Fruit fly (Drosophila melanogaster) whole organism, embryonic: ENCODE results near the gene CG32647.

Experiments used
- CG10979 ChIP-seq: fragments of 200-800 bp; sonication (Bioruptor generic); optimal IDR thresholded peaks from 2 replicates; lab custom pipeline; 2018; ENCODE audit warnings: missing biosample characterization, mild to moderate bottlenecking, missing genetic modification characterization, moderate library complexity
- CG11093 ChIP-seq: fragments of 200-800 bp; sonication (Bioruptor generic); IDR thresholded peaks from 3 replicates; pipeline ENCODE4 v1.3.6; 2022; ENCODE audit warnings: missing biosample characterization, missing genetic modification characterization
- CG11456 ChIP-seq: fragments of 200-800 bp; sonication (Bioruptor generic); IDR thresholded peaks from 3 replicates; pipeline ENCODE4 v1.3.6; 2022; ENCODE audit warnings: missing biosample characterization, missing genetic modification characterization
- CG13287 ChIP-seq: fragments of 200-800 bp; sonication (Bioruptor generic); IDR thresholded peaks from 2 replicates; pipeline ENCODE4 v1.3.6; 2022; ENCODE audit warnings: missing biosample characterization, missing genetic modification characterization; ENCODE audit not compliant: partially characterized antibody
- CG13424 ChIP-seq: fragments of 200-800 bp; sonication (Bioruptor generic); optimal IDR thresholded peaks from 2 replicates; lab custom pipeline; 2019; ENCODE audit warnings: missing biosample characterization, mild to moderate bottlenecking, missing genetic modification characterization, moderate library complexity
- CG13775 ChIP-seq: fragments of 200-800 bp; sonication (Bioruptor generic); optimal IDR thresholded peaks from 3 replicates; lab custom pipeline; 2017; ENCODE audit warnings: missing biosample characterization, mild to moderate bottlenecking, missing genetic modification characterization
- CG15479 ChIP-seq: fragments of 200-800 bp; sonication (Bioruptor generic); optimal IDR thresholded peaks from 3 replicates; lab custom pipeline; 2019; ENCODE audit warnings: missing biosample characterization, mild to moderate bottlenecking, missing genetic modification characterization, moderate library complexity
- CG15696 ChIP-seq: fragments of 200-800 bp; sonication (Bioruptor generic); optimal IDR thresholded peaks from 2 replicates; lab custom pipeline; 2019; ENCODE audit warnings: missing biosample characterization, mild to moderate bottlenecking, missing genetic modification characterization, moderate library complexity
- CG3407 ChIP-seq: fragments of 200-800 bp; sonication (Bioruptor generic); optimal IDR thresholded peaks from 2 replicates; lab custom pipeline; 2018; ENCODE audit warnings: missing biosample characterization, mild to moderate bottlenecking, missing genetic modification characterization
- CG42726 ChIP-seq: fragments of 200-800 bp; sonication (Bioruptor generic); IDR thresholded peaks from 2 replicates; pipeline ENCODE4 v1.3.6; 2022; ENCODE audit warnings: missing biosample characterization, missing genetic modification characterization; ENCODE audit not compliant: partially characterized antibody
- CG4360 ChIP-seq: fragments of 200-800 bp; sonication (Bioruptor generic); IDR thresholded peaks from 2 replicates; pipeline ENCODE4 v1.3.6; 2022; ENCODE audit warnings: missing biosample characterization, missing genetic modification characterization
- CG5180 ChIP-seq: fragments of 200-800 bp; sonication (Bioruptor generic); optimal IDR thresholded peaks from 3 replicates; lab custom pipeline; 2017; ENCODE audit warnings: missing biosample characterization, missing genetic modification characterization, mild to moderate bottlenecking, moderate library complexity, missing genetic modification reagents
- CG6654 ChIP-seq: fragments of 200-800 bp; sonication (Bioruptor generic); optimal IDR thresholded peaks from 2 replicates; lab custom pipeline; 2017; ENCODE audit warnings: missing biosample characterization, mild to moderate bottlenecking, missing genetic modification characterization
- CG6689 ChIP-seq: fragments of 200-800 bp; sonication (Bioruptor generic); IDR thresholded peaks from 2 replicates; pipeline ENCODE4 v1.3.6; 2022; ENCODE audit warnings: missing biosample characterization, missing genetic modification characterization
- CG6765 ChIP-seq: fragments of 200-800 bp; sonication (Bioruptor generic); optimal IDR thresholded peaks from 3 replicates; lab custom pipeline; 2017; ENCODE audit warnings: missing biosample characterization, mild to moderate bottlenecking, missing genetic modification characterization
- Deaf1 ChIP-seq: fragments of 200-800 bp; optimal IDR thresholded peaks from 3 replicates; lab custom pipeline; 2019; ENCODE audit warnings: missing biosample characterization, mild to moderate bottlenecking, missing genetic modification characterization, moderate library complexity
- Dip3 ChIP-seq: fragments of 200-800 bp; sonication (Bioruptor generic); optimal IDR thresholded peaks from 3 replicates; lab custom pipeline; 2016; ENCODE audit warnings: missing biosample characterization, missing genetic modification characterization
- Dref ChIP-seq: fragments of 200-800 bp; sonication (Bioruptor generic); IDR thresholded peaks from 2 replicates; pipeline ENCODE4 v1.3.6; 2022; ENCODE audit warnings: missing biosample characterization, missing genetic modification characterization
- HLHmδ ChIP-seq: fragments of 200-800 bp; sonication (Bioruptor generic); optimal IDR thresholded peaks from 2 replicates; lab custom pipeline; 2018; ENCODE audit warnings: missing biosample characterization, mild to moderate bottlenecking, missing genetic modification characterization, moderate library complexity
- Mes4 ChIP-seq: fragments of 200-800 bp; sonication (Bioruptor generic); optimal IDR thresholded peaks from 2 replicates; lab custom pipeline; 2016; ENCODE audit warnings: missing biosample characterization, missing genetic modification characterization
- Opbp ChIP-seq: fragments of 200-800 bp; sonication (Bioruptor generic); IDR thresholded peaks from 3 replicates; pipeline ENCODE4 v1.3.6; 2022; ENCODE audit warnings: missing biosample characterization, missing genetic modification characterization; ENCODE audit not compliant: partially characterized antibody
- Ptx1 ChIP-seq: fragments of 200-800 bp; sonication (Bioruptor generic); IDR thresholded peaks from 2 replicates; pipeline ENCODE4 v1.3.6; 2022; ENCODE audit warnings: missing biosample characterization, missing genetic modification characterization
- Sox102F ChIP-seq: fragments of 200-800 bp; sonication (Bioruptor generic); optimal IDR thresholded peaks from 2 replicates; lab custom pipeline; 2018; ENCODE audit warnings: missing biosample characterization, mild to moderate bottlenecking, missing genetic modification characterization, moderate library complexity
- Usf ChIP-seq: fragments of 200-800 bp; sonication (Bioruptor generic); optimal IDR thresholded peaks from 2 replicates; lab custom pipeline; 2017; ENCODE audit warnings: missing genotype, missing biosample characterization, missing genetic modification characterization
- Xrp1 ChIP-seq: fragments of 200-800 bp; sonication (Bioruptor generic); IDR thresholded peaks from 2 replicates; pipeline ENCODE4 v1.3.6; 2022; ENCODE audit warnings: missing biosample characterization, missing genetic modification characterization
- ac ChIP-seq: fragments of 200-800 bp; sonication (Bioruptor generic); optimal IDR thresholded peaks from 3 replicates; lab custom pipeline; 2017; ENCODE audit warnings: missing biosample characterization, mild to moderate bottlenecking, missing genetic modification characterization
- ash1 ChIP-seq: fragments of 200-800 bp; sonication (Bioruptor generic); optimal IDR thresholded peaks from 2 replicates; lab custom pipeline; 2018; ENCODE audit warnings: missing biosample characterization, mild to moderate bottlenecking, missing genetic modification characterization
- ato ChIP-seq: fragments of 200-800 bp; sonication (Bioruptor generic); IDR thresholded peaks from 2 replicates; pipeline ENCODE4 v1.3.6; 2022; ENCODE audit warnings: missing biosample characterization, missing genetic modification characterization; ENCODE audit not compliant: partially characterized antibody
- crp ChIP-seq, 2 experiments: fragments of 200-800 bp; sonication (Bioruptor generic); optimal IDR thresholded peaks; 2 replicates in 1 of 2; 3 replicates in 1 of 2; lab custom pipeline; 2017; ENCODE audit warnings: missing biosample characterization in 2 of 2, missing genetic modification characterization in 2 of 2, mild to moderate bottlenecking in 1 of 2, moderate library complexity in 1 of 2
- cwo ChIP-seq: fragments of 200-800 bp; sonication (Bioruptor generic); optimal IDR thresholded peaks from 3 replicates; lab custom pipeline; 2017; ENCODE audit warnings: missing biosample characterization, missing genetic modification characterization, mild to moderate bottlenecking, moderate library complexity, missing genetic modification reagents
- dimm ChIP-seq: fragments of 200-800 bp; sonication (Bioruptor generic); IDR thresholded peaks from 2 replicates; pipeline ENCODE4 v1.3.6; 2022; ENCODE audit warnings: missing biosample characterization, missing genetic modification characterization
- dmrt11E ChIP-seq: fragments of 200-800 bp; sonication (Bioruptor generic); optimal IDR thresholded peaks from 3 replicates; lab custom pipeline; 2018; ENCODE audit warnings: missing biosample characterization, mild to moderate bottlenecking, missing genetic modification characterization, moderate library complexity
- dysf ChIP-seq: fragments of 200-800 bp; sonication (Bioruptor generic); IDR thresholded peaks from 3 replicates; pipeline ENCODE4 v1.3.6; 2022; ENCODE audit warnings: missing biosample characterization, missing genetic modification characterization
- ftz-f1 ChIP-seq: fragments of 200-800 bp; sonication (Bioruptor generic); optimal IDR thresholded peaks from 2 replicates; lab custom pipeline; 2016; ENCODE audit warnings: missing biosample characterization, missing genetic modification characterization
- ken ChIP-seq: fragments of 200-800 bp; sonication (Bioruptor generic); IDR thresholded peaks from 3 replicates; pipeline ENCODE4 v1.3.6; 2022; ENCODE audit warnings: missing biosample characterization, missing genetic modification characterization
- phol ChIP-seq: fragments of 200-800 bp; sonication (Bioruptor generic); optimal IDR thresholded peaks from 3 replicates; lab custom pipeline; 2018; ENCODE audit warnings: missing biosample characterization, mild to moderate bottlenecking, missing genetic modification characterization, moderate library complexity
- rib ChIP-seq: fragments of 200-800 bp; sonication (Bioruptor generic); IDR thresholded peaks from 2 replicates; pipeline ENCODE4 v1.3.6; 2022; ENCODE audit warnings: missing biosample characterization, missing genetic modification characterization
- row ChIP-seq: fragments of 200-800 bp; sonication (Bioruptor generic); IDR thresholded peaks from 3 replicates; pipeline ENCODE4 v1.3.6; 2022; ENCODE audit warnings: missing biosample characterization, missing genetic modification characterization
- run ChIP-seq: fragments of 200-800 bp; sonication (Bioruptor generic); optimal IDR thresholded peaks from 3 replicates; lab custom pipeline; 2018; ENCODE audit warnings: missing biosample characterization, mild to moderate bottlenecking, missing genetic modification characterization
- sima ChIP-seq: fragments of 200-800 bp; sonication (Bioruptor generic); optimal IDR thresholded peaks from 2 replicates; lab custom pipeline; 2016; ENCODE audit warnings: missing biosample characterization, missing genetic modification characterization
- sob ChIP-seq: fragments of 200-800 bp; sonication (Bioruptor generic); IDR thresholded peaks from 2 replicates; pipeline ENCODE4 v1.3.6; 2022; ENCODE audit warnings: missing biosample characterization, missing genetic modification characterization
- sug ChIP-seq: fragments of 200-800 bp; optimal IDR thresholded peaks from 2 replicates; lab custom pipeline; 2019; ENCODE audit warnings: missing biosample characterization, mild to moderate bottlenecking, missing genetic modification characterization, moderate library complexity
- tup ChIP-seq: fragments of 200-800 bp; sonication (Bioruptor generic); optimal IDR thresholded peaks from 2 replicates; lab custom pipeline; 2016; ENCODE audit warnings: missing biosample characterization, mild to moderate bottlenecking, missing genetic modification characterization, moderate library complexity
- z ChIP-seq: fragments of 200-800 bp; sonication (Bioruptor generic); IDR thresholded peaks from 3 replicates; pipeline ENCODE4 v1.3.6; 2022; ENCODE audit warnings: missing biosample characterization, missing genetic modification characterization

The CG32647 gene

DNA sequence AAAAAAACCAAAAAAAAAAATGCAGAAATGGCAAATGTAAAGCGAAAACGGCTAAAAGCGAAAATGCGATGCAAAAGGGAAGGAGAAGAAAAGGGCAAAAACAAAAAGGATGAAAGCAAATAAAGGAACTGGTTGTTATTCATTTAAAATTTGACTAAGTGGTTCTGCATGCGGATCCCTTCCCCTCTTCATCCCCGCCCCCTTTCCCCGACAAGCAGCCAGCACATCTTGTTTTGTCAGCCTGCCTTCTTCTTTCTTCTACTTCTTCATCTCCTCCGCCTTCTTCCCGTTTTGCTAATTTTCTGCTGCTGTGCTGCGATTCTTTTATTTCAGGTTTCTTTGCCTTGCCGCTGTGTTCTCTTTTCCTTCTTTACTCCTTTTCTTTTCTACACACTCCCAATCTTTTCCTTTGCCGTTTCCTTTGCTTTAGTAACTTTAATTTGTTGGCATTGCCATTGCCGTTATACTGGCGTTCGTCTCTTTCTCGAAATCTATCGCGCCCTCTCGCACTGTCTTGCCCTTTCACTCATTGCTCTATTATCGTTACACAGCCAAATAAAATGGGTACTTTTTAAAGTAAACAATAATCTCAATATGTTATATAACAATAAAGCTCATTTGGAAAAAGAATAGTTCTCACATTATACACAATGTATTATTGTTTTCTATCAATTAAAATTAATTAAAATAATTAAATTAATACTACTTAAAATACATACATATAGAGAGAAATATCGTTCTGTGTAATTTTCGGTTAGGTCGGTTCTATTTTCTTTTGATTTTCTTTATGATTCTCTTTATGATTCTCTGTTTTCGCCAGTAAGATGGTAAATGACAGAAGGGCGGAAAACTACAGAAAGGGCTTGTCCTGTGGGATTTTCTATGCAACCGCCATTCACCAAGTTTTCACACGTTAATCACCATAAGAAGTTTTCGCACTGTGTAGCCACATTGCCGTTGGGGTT lies 36.7 kb downstream of the CG32647 start (continued):
- TF ChIP-seq cwo (GFP tag; lab: Kevin White, UChicago) (peak; percentile 54), Deaf1 (tag; lab: Kevin White, UChicago) (peak; percentile 39), CG13775 (GFP tag; lab: Kevin White, UChicago) (peak; percentile 35)
- TF ChIP-seq, all 482 proteins: peak for 159

DNA sequence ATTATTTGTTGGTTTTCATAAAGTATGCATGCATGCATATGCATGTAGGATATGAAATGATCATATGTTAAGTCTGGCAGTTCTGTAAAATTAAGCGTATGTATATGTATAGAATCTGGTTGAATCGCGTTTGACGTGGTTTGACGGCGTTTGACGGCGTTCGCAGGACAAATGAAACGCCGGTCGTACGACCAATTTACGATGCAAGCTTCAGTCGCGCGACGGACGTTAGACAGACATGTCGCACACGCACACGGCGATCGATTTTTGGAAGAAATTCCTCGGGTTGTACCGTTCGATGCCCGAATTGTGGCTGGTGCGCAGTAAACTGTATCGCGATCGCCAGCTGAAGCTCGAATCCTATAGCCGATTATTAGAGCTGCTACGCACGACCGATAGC lies 39.6 kb downstream of the CG32647 start:
- no peak for TF ChIP-seq HLHmδ (GFP tag; lab: Kevin White, UChicago)
- TF ChIP-seq phol (tag; lab: Kevin White, UChicago): peak; percentile 0
- TF ChIP-seq dimm: no peak
- TF ChIP-seq Opbp (GFP tag; lab: Robert Waterston, UW): peak; percentile 39; the same call in 1 of the 3 replicates
- TF ChIP-seq CG13424 (tag; lab: Kevin White, UChicago): peak; percentile 20
- no peak for TF ChIP-seq CG13287
- TF ChIP-seq dmrt11E: peak; percentile 12
- no peak for TF ChIP-seq crp (GFP tag; optimal IDR thresholded peaks at IDR 0.05; lab: Kevin White, UChicago)
- TF ChIP-seq ac (GFP tag; lab: Kevin White, UChicago): no peak
- no peak for TF ChIP-seq CG42726 (GFP tag; lab: Robert Waterston, UW)
- no peak for TF ChIP-seq CG3407 (GFP tag; lab: Kevin White, UChicago)
- TF ChIP-seq CG10979 (tag; lab: Kevin White, UChicago): peak; percentile 3
- TF ChIP-seq CG4360 (GFP tag; lab: Robert Waterston, UW): no peak
- peak; percentile 89 for TF ChIP-seq CG5180 (GFP tag; lab: Kevin White, UChicago)
- TF ChIP-seq run (tag; lab: Kevin White, UChicago): no peak
- no peak for TF ChIP-seq dysf (GFP tag; lab: Robert Waterston, UW)
- TF ChIP-seq CG15696 (tag; lab: Kevin White, UChicago): no peak

DNA sequence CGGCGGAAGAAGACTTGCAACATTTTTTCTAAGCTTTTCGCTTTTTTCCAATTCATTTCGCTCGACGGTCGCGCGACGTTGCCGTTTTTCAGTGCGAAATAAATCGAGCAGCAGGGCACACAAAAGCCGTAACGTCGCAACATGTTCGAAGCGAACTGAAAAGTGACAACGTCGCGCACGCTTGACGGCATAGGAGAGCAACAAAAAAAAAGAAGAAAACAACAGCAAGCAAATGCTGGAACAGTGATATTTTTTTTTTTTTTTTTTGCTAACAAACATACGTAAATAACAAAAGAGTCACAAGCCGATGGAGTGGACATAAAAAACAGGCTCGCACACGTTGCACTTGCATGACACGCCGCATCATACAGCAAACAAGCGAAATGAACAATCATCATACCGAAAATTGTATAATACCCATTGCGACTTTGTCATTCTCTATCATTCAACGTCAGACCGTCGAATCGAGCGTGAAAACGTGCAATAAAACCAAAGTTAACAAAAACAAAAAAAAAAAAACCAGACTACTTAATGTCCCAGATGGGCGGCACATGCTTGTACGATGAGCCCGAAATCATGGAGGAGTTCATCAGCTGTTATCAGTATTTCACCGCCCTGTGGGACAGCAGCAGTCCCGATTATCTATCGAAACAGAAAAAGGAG lies 40.6 kb downstream of the CG32647 start, which contains the start of gene CG4004:
Gene CG4004 (plus strand): TSS at position 187 of the 663 bp plus-strand sequence.
- TF ChIP-seq row (GFP tag; lab: Robert Waterston, UW): peak; percentile 20; the same call in 1 of the 3 replicates
- TF ChIP-seq ftz-f1 (GFP tag; lab: Kevin White, UChicago): no peak
- peak; percentile 56 for TF ChIP-seq CG15479 (GFP tag; lab: Kevin White, UChicago)
- no peak for TF ChIP-seq z
- TF ChIP-seq Dref (GFP tag; lab: Robert Waterston, UW): no peak
- TF ChIP-seq Dip3 (GFP tag; lab: Kevin White, UChicago): no peak
- TF ChIP-seq CG11093: no peak
- peak; percentile 19 for TF ChIP-seq Sox102F (GFP tag; lab: Kevin White, UChicago)
- no peak for TF ChIP-seq ash1 (GFP tag; lab: Kevin White, UChicago)
- peak; percentile 43 for TF ChIP-seq dmrt11E
- no peak for TF ChIP-seq Mes4 (GFP tag; lab: Kevin White, UChicago)
- no peak for TF ChIP-seq tup
- TF ChIP-seq CG6689 (GFP tag; lab: Robert Waterston, UW): 0 out of 2 replicates have a peak, but pooled peaks have one; percentile 21
- TF ChIP-seq ato (GFP tag; lab: Robert Waterston, UW): no peak
- TF ChIP-seq Usf (GFP tag; lab: Kevin White, UChicago): no peak
- no peak for TF ChIP-seq sob (GFP tag; lab: Robert Waterston, UW)
- TF ChIP-seq rib: no peak
- no peak for TF ChIP-seq Ptx1 (GFP tag; lab: Robert Waterston, UW)
- TF ChIP-seq ken (GFP tag; lab: Robert Waterston, UW): 0 out of 3 replicates have a peak, but pooled peaks have one; percentile 32
- TF ChIP-seq Xrp1 (GFP tag; lab: Robert Waterston, UW): peak; percentile 16; the same call in 1 of the 2 replicates
- TF ChIP-seq sug: no peak
- TF ChIP-seq CG11456 (GFP tag; lab: Robert Waterston, UW): no peak
- TF ChIP-seq sima (GFP tag; lab: Kevin White, UChicago): no peak
- no peak for TF ChIP-seq CG6654 (GFP tag; lab: Kevin White, UChicago)
- no peak for TF ChIP-seq CG6765 (GFP tag; lab: Kevin White, UChicago)
